Worm (Caenorhabditis elegans): ENCODE measurements around the gene rom-1.

DNA sequence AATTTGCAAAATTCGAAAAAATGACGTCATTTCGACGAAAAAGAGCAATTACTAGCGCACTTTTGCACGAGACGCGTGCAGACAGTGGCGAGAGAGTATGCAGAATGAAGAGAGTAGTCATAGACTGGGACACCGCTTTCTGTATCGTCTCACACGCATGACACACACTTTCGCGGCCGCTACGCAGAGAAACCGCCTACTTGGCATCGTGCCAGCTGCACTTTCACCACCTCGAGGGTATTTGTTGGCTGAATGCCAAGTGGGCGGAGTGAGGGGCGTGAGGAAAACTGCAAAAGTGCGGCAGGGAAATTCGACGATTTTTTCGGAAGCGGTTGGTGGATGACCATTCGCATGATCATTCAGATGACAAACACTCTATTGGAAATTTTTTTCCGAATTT is 7.3 kb upstream of the rom-1 start:
- TF ChIP-seq egl-27 (tag; optimal IDR thresholded peaks at IDR 0.05) (peak; percentile 62), fos-1 (tag; optimal IDR thresholded peaks at IDR 0.05) (no peak), mdl-1 (tag; optimal IDR thresholded peaks at IDR 0.05) (peak; percentile 79 to 99), nhr-102 (tag; optimal IDR thresholded peaks at IDR 0.05) (peak; percentile 98), snpc-4 (tag; optimal IDR thresholded peaks at IDR 0.05) (peak; percentile 12), mep-1 (tag; optimal IDR thresholded peaks at IDR 0.05) (peak; percentile 99), ama-1 (optimal IDR thresholded peaks at IDR 0.05) (peak; percentile 68), pqm-1 (tag; optimal IDR thresholded peaks at IDR 0.05) (peak; percentile 31), rbr-2 (tag; optimal IDR thresholded peaks at IDR 0.05) (peak; percentile 99), hmg-1.1 (GFP tag; IDR thresholded peaks at IDR 0.05) (peak; percentile 98), aha-1 (tag) (peak; percentile 100), nhr-48 (tag; optimal IDR thresholded peaks at IDR 0.05) (peak; percentile 98), lir-3 (tag; optimal IDR thresholded peaks at IDR 0.05) (peak; percentile 86), lin-38 (GFP tag; IDR thresholded peaks at IDR 0.05) (peak; percentile 94)
